Fruit fly (Drosophila melanogaster) whole organism, pupa: ENCODE measurements around the gene Adck5.

Source experiments
- CG14655 ChIP-seq: fragments of 200-800 bp; sonication (Bioruptor generic); optimal IDR thresholded peaks from 3 replicates; lab custom pipeline; 2017; ENCODE audit warnings: mild to moderate bottlenecking, missing biosample characterization, missing genetic modification reagents, missing genetic modification characterization
- CG17806 ChIP-seq: fragments of 200-800 bp; sonication (Bioruptor generic); optimal IDR thresholded peaks from 2 replicates; lab custom pipeline; 2018; ENCODE audit warnings: missing biosample characterization, mild to moderate bottlenecking, missing genetic modification characterization, moderate library complexity
- CG34367 ChIP-seq: fragments of 200-800 bp; sonication (Bioruptor generic); optimal IDR thresholded peaks from 2 replicates; lab custom pipeline; 2018; ENCODE audit warnings: missing biosample characterization, mild to moderate bottlenecking, missing genetic modification characterization
- CG8301 ChIP-seq: fragments of 200-800 bp; sonication (Bioruptor generic); optimal IDR thresholded peaks from 2 replicates; lab custom pipeline; 2018; ENCODE audit warnings: missing biosample characterization, mild to moderate bottlenecking, missing genetic modification characterization
- D1 ChIP-seq: fragments of 200-800 bp; sonication (Bioruptor generic); optimal IDR thresholded peaks from 2 replicates; lab custom pipeline; 2018; ENCODE audit warnings: missing biosample characterization, mild to moderate bottlenecking, missing genetic modification characterization, moderate library complexity
- Pif1B ChIP-seq: fragments of 200-800 bp; sonication (Bioruptor generic); optimal IDR thresholded peaks from 3 replicates; lab custom pipeline; 2016; ENCODE audit warnings: missing biosample characterization, missing genetic modification characterization
- fd96Ca ChIP-seq: fragments of 200-800 bp; sonication (Bioruptor generic); IDR thresholded peaks from 3 replicates; pipeline ENCODE4 v1.3.6; 2022; ENCODE audit warnings: missing biosample characterization, missing genetic modification characterization
- gl ChIP-seq: fragments of 200-800 bp; sonication (Bioruptor generic); optimal IDR thresholded peaks from 2 replicates; lab custom pipeline; 2018; ENCODE audit warnings: missing biosample characterization, mild to moderate bottlenecking, missing genetic modification characterization

DNA sequence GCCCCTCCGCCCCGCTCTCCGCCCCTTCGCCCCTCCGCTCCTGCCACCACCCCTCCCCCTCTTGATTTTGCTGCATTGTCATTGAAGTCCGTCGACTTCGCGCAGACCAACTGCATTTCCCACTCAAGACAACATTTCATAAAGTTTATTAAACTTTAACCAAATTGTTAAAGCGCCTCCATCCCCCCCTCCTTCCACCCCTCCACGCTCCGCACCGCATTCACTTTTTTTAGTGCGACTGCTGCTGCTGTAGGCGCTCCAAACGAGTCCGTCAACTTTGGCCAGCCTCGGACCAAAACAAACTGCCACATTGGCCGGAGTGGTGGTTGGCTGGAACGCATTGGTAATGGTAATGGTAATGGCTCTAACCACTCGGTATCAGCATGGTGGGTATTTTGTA lies 30.8 kb upstream of the Adck5 start:
- TF ChIP-seq Pif1B (GFP tag; lab: Kevin White, UChicago) = no peak
- TF ChIP-seq D1 (tag; lab: Kevin White, UChicago) = no peak
- TF ChIP-seq gl (tag; lab: Kevin White, UChicago) = no peak
- no peak for TF ChIP-seq CG14655 (GFP tag; lab: Kevin White, UChicago)
- no peak for TF ChIP-seq CG17806
- no peak for TF ChIP-seq CG8301 (tag; lab: Kevin White, UChicago)
- TF ChIP-seq CG34367 (tag; lab: Kevin White, UChicago) = no peak
- peak; percentile 65; the same call in 2 of the 3 replicates for TF ChIP-seq fd96Ca
